Fruit fly (Drosophila melanogaster) whole organism, embryonic: ENCODE measurements around the gene hang.
A peak's percentile ranks its signal among the peaks of the same experiment; 100 is the strongest.

Experiments used
- ATbp ChIP-seq: fragments of 200-800 bp; sonication (Bioruptor generic); optimal IDR thresholded peaks from 2 replicates; lab custom pipeline; 2017; ENCODE audit warnings: missing biosample characterization, mild to moderate bottlenecking, missing genetic modification characterization, missing genetic modification reagents
- Abd-B ChIP-seq: fragments of 200-800 bp; sonication (Bioruptor generic); optimal IDR thresholded peaks from 2 replicates; lab custom pipeline; 2018; ENCODE audit warnings: missing biosample characterization, mild to moderate bottlenecking, missing genetic modification characterization, moderate library complexity
- BtbVII ChIP-seq: fragments of 200-800 bp; sonication (Bioruptor generic); optimal IDR thresholded peaks from 3 replicates; lab custom pipeline; 2017; ENCODE audit warnings: missing biosample characterization, mild to moderate bottlenecking, missing genetic modification characterization
- C15 ChIP-seq: fragments of 200-800 bp; sonication (Bioruptor generic); IDR thresholded peaks from 3 replicates; pipeline ENCODE4 v1.3.6; 2022; ENCODE audit warnings: missing biosample characterization, missing genetic modification characterization
- CG1024 ChIP-seq: fragments of 200-800 bp; sonication (Bioruptor generic); IDR thresholded peaks from 2 replicates; pipeline ENCODE4 v1.3.6; 2022; ENCODE audit warnings: missing biosample characterization, missing genetic modification characterization
- CG10274 ChIP-seq: fragments of 200-800 bp; sonication (Bioruptor generic); optimal IDR thresholded peaks from 3 replicates; lab custom pipeline; 2017; ENCODE audit warnings: missing biosample characterization, mild to moderate bottlenecking, missing genetic modification characterization
- CG10543 ChIP-seq: fragments of 200-800 bp; sonication (Bioruptor generic); optimal IDR thresholded peaks from 3 replicates; lab custom pipeline; 2017; ENCODE audit warnings: missing biosample characterization, mild to moderate bottlenecking, missing genetic modification characterization, moderate library complexity
- CG17186 ChIP-seq: fragments of 200-800 bp; sonication (Bioruptor generic); optimal IDR thresholded peaks from 3 replicates; lab custom pipeline; 2017; ENCODE audit warnings: missing biosample characterization, missing genetic modification reagents, missing genetic modification characterization
- CG17361 ChIP-seq: fragments of 200-800 bp; sonication (Bioruptor generic); IDR thresholded peaks from 3 replicates; pipeline ENCODE4 v1.3.6; 2022; ENCODE audit warnings: missing biosample characterization, missing genetic modification characterization
- CG17385 ChIP-seq: fragments of 200-800 bp; sonication (Bioruptor generic); optimal IDR thresholded peaks from 3 replicates; lab custom pipeline; 2018; ENCODE audit warnings: missing biosample characterization, mild to moderate bottlenecking, missing genetic modification characterization
- CG3163 ChIP-seq: fragments of 200-800 bp; sonication (Bioruptor generic); optimal IDR thresholded peaks from 3 replicates; lab custom pipeline; 2016; ENCODE audit warnings: missing biosample characterization, missing genetic modification characterization
- CG32767 ChIP-seq: fragments of 200-800 bp; sonication (Bioruptor generic); IDR thresholded peaks from 2 replicates; pipeline ENCODE4 v1.3.6; 2022; ENCODE audit warnings: missing biosample characterization, missing genetic modification characterization
- CG34376 ChIP-seq: fragments of 200-800 bp; sonication (Bioruptor generic); optimal IDR thresholded peaks from 2 replicates; lab custom pipeline; 2018; ENCODE audit warnings: missing biosample characterization, mild to moderate bottlenecking, missing genetic modification characterization
- CG4404 ChIP-seq: fragments of 200-800 bp; sonication (Bioruptor generic); IDR thresholded peaks from 2 replicates; pipeline ENCODE4 v1.3.6; 2022; ENCODE audit warnings: missing biosample characterization, missing genetic modification characterization
- CG7556 ChIP-seq: fragments of 200-800 bp; sonication (Bioruptor generic); optimal IDR thresholded peaks from 2 replicates; lab custom pipeline; 2017; ENCODE audit warnings: missing biosample characterization, mild to moderate bottlenecking, missing genetic modification characterization
- CG7928 ChIP-seq: fragments of 200-800 bp; sonication (Bioruptor generic); optimal IDR thresholded peaks from 2 replicates; lab custom pipeline; 2017; ENCODE audit warnings: missing biosample characterization, mild to moderate bottlenecking, missing genetic modification characterization
- CG8765 ChIP-seq: fragments of 200-800 bp; sonication (Bioruptor generic); IDR thresholded peaks from 2 replicates; pipeline ENCODE4 v1.3.6; 2022; ENCODE audit warnings: missing biosample characterization, missing genetic modification characterization
- CG9876 ChIP-seq: fragments of 200-800 bp; sonication (Bioruptor generic); optimal IDR thresholded peaks from 2 replicates; lab custom pipeline; 2016; ENCODE audit warnings: missing biosample characterization, missing genetic modification characterization
- CrebB ChIP-seq: fragments of 200-800 bp; sonication (Bioruptor generic); optimal IDR thresholded peaks from 3 replicates; lab custom pipeline; 2018; ENCODE audit warnings: missing biosample characterization, mild to moderate bottlenecking, missing genetic modification characterization
- E2f1 ChIP-seq: fragments of 200-800 bp; sonication (Bioruptor generic); IDR thresholded peaks from 2 replicates; pipeline ENCODE4 v1.3.6; 2022; ENCODE audit warnings: missing biosample characterization, missing genetic modification characterization
- Fer3 ChIP-seq: fragments of 200-800 bp; sonication (Bioruptor generic); optimal IDR thresholded peaks from 2 replicates; lab custom pipeline; 2018; ENCODE audit warnings: missing biosample characterization, mild to moderate bottlenecking, missing genetic modification characterization, moderate library complexity
- HHEX ChIP-seq: fragments of 200-800 bp; sonication (Bioruptor generic); optimal IDR thresholded peaks from 3 replicates; lab custom pipeline; 2017; ENCODE audit warnings: missing biosample characterization, mild to moderate bottlenecking, missing genetic modification characterization, missing genetic modification reagents
- Hmx ChIP-seq: fragments of 200-800 bp; sonication (Bioruptor generic); optimal IDR thresholded peaks from 2 replicates; lab custom pipeline; 2016; ENCODE audit warnings: missing biosample characterization, missing genetic modification characterization
- Hr3 ChIP-seq: fragments of 200-800 bp; sonication (Bioruptor generic); optimal IDR thresholded peaks from 3 replicates; lab custom pipeline; 2016; ENCODE audit warnings: missing biosample characterization, missing genetic modification characterization
- NC2α ChIP-seq: fragments of 200-800 bp; sonication (Bioruptor generic); optimal IDR thresholded peaks from 2 replicates; lab custom pipeline; 2016; ENCODE audit warnings: missing biosample characterization, missing genetic modification characterization
- Oli ChIP-seq: fragments of 200-800 bp; sonication (Bioruptor generic); optimal IDR thresholded peaks from 2 replicates; lab custom pipeline; 2018; ENCODE audit warnings: missing biosample characterization, mild to moderate bottlenecking, missing genetic modification characterization, moderate library complexity
- Ravus ChIP-seq: fragments of 200-800 bp; sonication (Bioruptor generic); IDR thresholded peaks from 2 replicates; pipeline ENCODE4 v1.3.6; 2022; ENCODE audit warnings: missing biosample characterization, missing genetic modification characterization
- Sin3A ChIP-seq: fragments of >200 bp; optimal IDR thresholded peaks from 2 replicates; lab custom pipeline; 2018
- Sox102F ChIP-seq: fragments of 200-800 bp; sonication (Bioruptor generic); optimal IDR thresholded peaks from 2 replicates; lab custom pipeline; 2018; ENCODE audit warnings: missing biosample characterization, mild to moderate bottlenecking, missing genetic modification characterization, moderate library complexity
- Ssrp ChIP-seq: fragments of 200-800 bp; sonication (Bioruptor generic); optimal IDR thresholded peaks from 2 replicates; lab custom pipeline; 2018; ENCODE audit warnings: missing biosample characterization, mild to moderate bottlenecking, missing genetic modification characterization, moderate library complexity
- corto ChIP-seq: fragments of 200-800 bp; sonication (Bioruptor generic); optimal IDR thresholded peaks from 2 replicates; lab custom pipeline; 2016; ENCODE audit warnings: missing biosample characterization, mild to moderate bottlenecking, missing genetic modification characterization, moderate library complexity
- dan ChIP-seq: fragments of 200-800 bp; sonication (Bioruptor generic); IDR thresholded peaks from 2 replicates; pipeline ENCODE4 v1.3.6; 2022; ENCODE audit warnings: missing biosample characterization, missing genetic modification characterization
- dimm ChIP-seq: fragments of 200-800 bp; sonication (Bioruptor generic); IDR thresholded peaks from 2 replicates; pipeline ENCODE4 v1.3.6; 2022; ENCODE audit warnings: missing biosample characterization, missing genetic modification characterization
- ems ChIP-seq: fragments of 200-800 bp; sonication (Bioruptor generic); optimal IDR thresholded peaks from 3 replicates; lab custom pipeline; 2016; ENCODE audit warnings: missing biosample characterization, missing genetic modification characterization
- esg ChIP-seq: fragments of 200-800 bp; sonication (Bioruptor generic); conservative IDR thresholded peaks from 2 replicates; pipeline ENCODE4 v1.3.6; 2022; ENCODE audit warnings: missing biosample characterization, missing genetic modification characterization
- ewg ChIP-seq: fragments of 200-800 bp; sonication (Bioruptor generic); optimal IDR thresholded peaks from 3 replicates; lab custom pipeline; 2017; ENCODE audit warnings: mild to moderate bottlenecking, missing biosample characterization, missing genetic modification reagents, missing genetic modification characterization
- gcm2 ChIP-seq: fragments of 200-800 bp; sonication (Bioruptor generic); optimal IDR thresholded peaks from 2 replicates; lab custom pipeline; 2016; ENCODE audit warnings: missing biosample characterization, missing genetic modification characterization
- grau ChIP-seq: fragments of 200-800 bp; optimal IDR thresholded peaks from 3 replicates; lab custom pipeline; 2019; ENCODE audit warnings: missing biosample characterization, mild to moderate bottlenecking, missing genetic modification characterization, moderate library complexity
- hth ChIP-seq: fragments of >200 bp; optimal IDR thresholded peaks from 2 replicates; lab custom pipeline; 2017; ENCODE audit warnings: inconsistent platforms
- mld ChIP-seq: fragments of 200-800 bp; sonication (Bioruptor generic); IDR thresholded peaks from 3 replicates; pipeline ENCODE4 v1.3.6; 2022; ENCODE audit warnings: missing biosample characterization, missing genetic modification characterization; ENCODE audit not compliant: partially characterized antibody
- nmo ChIP-seq: fragments of 200-800 bp; sonication (Bioruptor generic); optimal IDR thresholded peaks from 2 replicates; lab custom pipeline; 2018; ENCODE audit warnings: missing biosample characterization, mild to moderate bottlenecking, missing genetic modification characterization, moderate library complexity
- so ChIP-seq: fragments of 200-800 bp; sonication (Bioruptor generic); IDR thresholded peaks from 3 replicates; pipeline ENCODE4 v1.3.6; 2022; ENCODE audit warnings: missing biosample characterization, missing genetic modification characterization
- ssp ChIP-seq: fragments of 200-800 bp; sonication (Bioruptor generic); IDR thresholded peaks from 2 replicates; pipeline ENCODE4 v1.3.6; 2022; ENCODE audit warnings: missing biosample characterization, missing genetic modification characterization
- stwl ChIP-seq: fragments of 200-800 bp; sonication (Bioruptor generic); optimal IDR thresholded peaks from 3 replicates; lab custom pipeline; 2018; ENCODE audit warnings: missing biosample characterization, mild to moderate bottlenecking, missing genetic modification characterization, moderate library complexity
- tx ChIP-seq: fragments of 200-800 bp; sonication (Bioruptor generic); optimal IDR thresholded peaks from 2 replicates; lab custom pipeline; 2016; ENCODE audit warnings: missing biosample characterization, missing genetic modification characterization
- vnd ChIP-seq: fragments of 200-800 bp; sonication (Bioruptor generic); IDR thresholded peaks from 3 replicates; pipeline ENCODE4 v1.3.6; 2022; ENCODE audit warnings: missing biosample characterization, missing genetic modification characterization; ENCODE audit not compliant: partially characterized antibody
- z ChIP-seq: fragments of 200-800 bp; sonication (Bioruptor generic); IDR thresholded peaks from 3 replicates; pipeline ENCODE4 v1.3.6; 2022; ENCODE audit warnings: missing biosample characterization, missing genetic modification characterization

hang gene

dm6 chrX:16426478-16427052 is 3.9 kb downstream of the hang start (continued):
- TF ChIP-seq E2f1 (no peak), ssp (no peak), NC2α (GFP tag; lab: Kevin White, UChicago) (no peak), CG1024 (GFP tag; lab: Robert Waterston, UW) (no peak), Oli (tag; lab: Kevin White, UChicago) (no peak), dimm (GFP tag; lab: Robert Waterston, UW) (no peak), HHEX (GFP tag; lab: Kevin White, UChicago) (no peak), CG10543 (GFP tag; lab: Kevin White, UChicago) (no peak), grau (tag; lab: Kevin White, UChicago) (peak; percentile 12), CG9876 (GFP tag; lab: Kevin White, UChicago) (no peak), Sox102F (GFP tag; lab: Kevin White, UChicago) (no peak), Hmx (no peak), CG10274 (GFP tag; lab: Kevin White, UChicago) (no peak), Hr3 (GFP tag; lab: Kevin White, UChicago) (no peak), so (GFP tag; lab: Robert Waterston, UW) (0 out of 3 replicates have a peak, but pooled peaks have one; percentile 36), Ssrp (tag; lab: Kevin White, UChicago) (no peak), C15 (GFP tag; lab: Robert Waterston, UW) (no peak), tx (GFP tag; lab: Kevin White, UChicago) (no peak), dan (no peak), stwl (tag; lab: Kevin White, UChicago) (peak; percentile 13), CrebB (no peak), CG7928 (GFP tag; lab: Kevin White, UChicago) (peak; percentile 36), CG17361 (GFP tag; lab: Robert Waterston, UW) (no peak), z (GFP tag; lab: Robert Waterston, UW) (no peak), vnd (GFP tag; lab: Robert Waterston, UW) (no peak), ATbp (GFP tag; lab: Kevin White, UChicago) (peak; percentile 13), CG7556 (GFP tag; lab: Kevin White, UChicago) (no peak), CG3163 (no peak), gcm2 (no peak), Ravus (GFP tag; lab: Robert Waterston, UW) (no peak), esg (GFP tag; lab: Robert Waterston, UW) (no peak), hth (lab: Kevin White, UChicago) (no peak), mld (GFP tag; lab: Robert Waterston, UW) (no peak), Abd-B (GFP tag; lab: Kevin White, UChicago) (no peak), CG34376 (GFP tag; lab: Kevin White, UChicago) (no peak), ems (GFP tag; lab: Kevin White, UChicago) (no peak), BtbVII (GFP tag; lab: Kevin White, UChicago) (no peak), CG8765 (GFP tag; lab: Robert Waterston, UW) (no peak), corto (GFP tag; lab: Kevin White, UChicago) (no peak), ewg (no peak), CG32767 (GFP tag; lab: Robert Waterston, UW) (0 out of 2 replicates have a peak, but pooled peaks have one; percentile 27), Sin3A (lab: Kevin White, UChicago) (no peak), CG4404 (no peak), Fer3 (tag; lab: Kevin White, UChicago) (no peak), CG17186 (GFP tag; lab: Kevin White, UChicago) (no peak), CG17385 (GFP tag; lab: Kevin White, UChicago) (no peak), nmo (GFP tag; lab: Kevin White, UChicago) (no peak)
